Worm (Caenorhabditis elegans): ENCODE data around the gene oac-22.
A peak's percentile ranks its signal among the peaks of the same experiment; 100 is the strongest.
"Not testable (repeated sequence)": the region's sequence is repeated elsewhere in the genome, so short reads cannot be mapped to it uniquely, and the experiment has no call there.

The oac-22 gene

ce11 chrIV:3907506-3908188, 22.2 kb downstream of the oac-22 start, which contains the start of the genes F56D6.22 and F56D6.12:
TSS of gene F56D6.22 (minus strand) at chrIV:3907606.
TSS of gene F56D6.12 (plus strand) at chrIV:3908138.
- TF ChIP-seq lin-13 (GFP tag; optimal IDR thresholded peaks at IDR 0.05) (no peak), efl-3 (GFP tag; optimal IDR thresholded peaks at IDR 0.05) (no peak), fos-1 (tag; optimal IDR thresholded peaks at IDR 0.05) (no peak), hlh-4 (tag; optimal IDR thresholded peaks at IDR 0.05) (no peak), hpl-2 (GFP tag; optimal IDR thresholded peaks at IDR 0.05) (no peak), egl-27 (tag; optimal IDR thresholded peaks at IDR 0.05) (no peak), swsn-7 (tag; optimal IDR thresholded peaks at IDR 0.05) (no peak), C34B4.2 (tag; optimal IDR thresholded peaks at IDR 0.05) (no peak), lin-39 (tag; optimal IDR thresholded peaks at IDR 0.05) (no peak), jun-1 (tag; optimal IDR thresholded peaks at IDR 0.05) (no peak), ztf-11 (tag; optimal IDR thresholded peaks at IDR 0.05) (no peak), lin-35 (GFP tag; optimal IDR thresholded peaks at IDR 0.05) (no peak), rnt-1 (tag; optimal IDR thresholded peaks at IDR 0.05) (no peak), dsc-1 (tag; optimal IDR thresholded peaks at IDR 0.05) (no peak), vab-15 (tag; optimal IDR thresholded peaks at IDR 0.05) (no peak), unc-98 (GFP tag; IDR thresholded peaks at IDR 0.05) (no peak)

- TF ChIP-seq snu-23 (GFP tag; optimal IDR thresholded peaks at IDR 0.05) (no peak), irx-1 (tag; optimal IDR thresholded peaks at IDR 0.05) (no peak), pax-3 (tag; optimal IDR thresholded peaks at IDR 0.05) (no peak), Y116A8C.19 (tag; optimal IDR thresholded peaks at IDR 0.05; ENCODE audit: borderline replicate concordance) (no peak), egl-13 (tag; optimal IDR thresholded peaks at IDR 0.05) (no peak), zip-4 (GFP tag; optimal IDR thresholded peaks at IDR 0.05) (no peak), dpl-1 (GFP tag; optimal IDR thresholded peaks at IDR 0.05) (no peak), unc-86 (tag; optimal IDR thresholded peaks at IDR 0.05) (no peak), sup-37 (GFP tag; optimal IDR thresholded peaks at IDR 0.05) (no peak)
Observed at ce11 chrIV:3909114-3909513, 23.6 kb downstream of the oac-22 start, which contains the start of gene F56D6.13. TSS of gene F56D6.13 (plus strand) at chrIV:3909414.

- not testable (repeated sequence) for TF ChIP-seq nhr-84, C34B4.2, ztf-4 (tag; optimal IDR thresholded peaks at IDR 0.05)
Observed at ce11 chrIV:3911848-3912247, 26.4 kb downstream of the oac-22 start, which contains the start of gene F56D6.18. TSS of gene F56D6.18 (minus strand) at chrIV:3911948.

- TF ChIP-seq pax-3 (tag; optimal IDR thresholded peaks at IDR 0.05), result no peak
- no peak for TF ChIP-seq mdl-1 (tag; optimal IDR thresholded peaks at IDR 0.05)
- TF ChIP-seq lin-39 (tag; optimal IDR thresholded peaks at IDR 0.05), result no peak
- TF ChIP-seq ama-1 (optimal IDR thresholded peaks at IDR 0.05), result no peak
- TF ChIP-seq dsc-1 (tag; optimal IDR thresholded peaks at IDR 0.05), result no peak
- TF ChIP-seq lin-15B (tag; optimal IDR thresholded peaks at IDR 0.05), result no peak
- no peak for TF ChIP-seq tlp-1 (tag; optimal IDR thresholded peaks at IDR 0.05)
- TF ChIP-seq ces-1 (GFP tag; optimal IDR thresholded peaks at IDR 0.05), result no peak
- TF ChIP-seq nhr-12 (tag; optimal IDR thresholded peaks at IDR 0.05), result no peak
- TF ChIP-seq nhr-84 (tag; optimal IDR thresholded peaks at IDR 0.05), result no peak
- TF ChIP-seq fos-1 (tag; optimal IDR thresholded peaks at IDR 0.05), result no peak
- no peak for TF ChIP-seq hlh-4 (tag; optimal IDR thresholded peaks at IDR 0.05)
Observed at ce11 chrIV:3912598-3912997, 27.1 kb downstream of the oac-22 start, which contains the start of gene F56D6.20. TSS of gene F56D6.20 (plus strand) at chrIV:3912898.

- TF ChIP-seq efl-1 (optimal IDR thresholded peaks at IDR 0.05) (no peak), efl-1 (GFP tag; optimal IDR thresholded peaks at IDR 0.05 in 1 of 2) (peak in 1 of 2 experiments; percentile 64), elt-3 (tag; optimal IDR thresholded peaks at IDR 0.05) (no peak)
Observed at ce11 chrIV:3914462-3914861, 29.0 kb downstream of the oac-22 start, which contains the start of gene F56D6.19. TSS of gene F56D6.19 (plus strand) at chrIV:3914762.
